Fruit fly (Drosophila melanogaster) whole organism, embryonic: Measurements from ENCODE around the gene MsrA.

Source experiments
- Blimp-1 ChIP-seq: fragments of 200-800 bp; sonication (Bioruptor generic); optimal IDR thresholded peaks from 3 replicates; lab custom pipeline; 2018; ENCODE audit warnings: missing biosample characterization, missing genetic modification characterization, mild to moderate bottlenecking, moderate library complexity, missing genetic modification reagents
- CG10565 ChIP-seq: fragments of 200-800 bp; sonication (Bioruptor generic); optimal IDR thresholded peaks from 3 replicates; lab custom pipeline; 2016; ENCODE audit warnings: missing biosample characterization, mild to moderate bottlenecking, missing genetic modification characterization
- CG11247 ChIP-seq: fragments of 200-800 bp; sonication (Bioruptor generic); IDR thresholded peaks from 2 replicates; pipeline ENCODE4 v1.3.6; 2022; ENCODE audit warnings: missing biosample characterization, missing genetic modification characterization
- CG11560 ChIP-seq: fragments of 200-800 bp; sonication (Bioruptor generic); IDR thresholded peaks from 3 replicates; pipeline ENCODE4 v1.3.6; 2022; ENCODE audit warnings: missing biosample characterization, missing genetic modification characterization
- CG11723 ChIP-seq: fragments of 200-800 bp; sonication (Bioruptor generic); optimal IDR thresholded peaks from 2 replicates; lab custom pipeline; 2017; ENCODE audit warnings: missing biosample characterization, mild to moderate bottlenecking, missing genetic modification characterization
- CG12659 ChIP-seq: fragments of 200-800 bp; sonication (Bioruptor generic); optimal IDR thresholded peaks from 3 replicates; lab custom pipeline; 2017; ENCODE audit warnings: mild to moderate bottlenecking, missing biosample characterization, missing genetic modification reagents, missing genetic modification characterization
- CG12942 ChIP-seq: fragments of 200-800 bp; sonication (Bioruptor generic); optimal IDR thresholded peaks from 3 replicates; lab custom pipeline; 2016; ENCODE audit warnings: missing biosample characterization, missing genetic modification characterization
- CG13624 ChIP-seq: fragments of 200-800 bp; sonication (Bioruptor generic); optimal IDR thresholded peaks from 2 replicates; lab custom pipeline; 2016; ENCODE audit warnings: missing biosample characterization, missing genetic modification characterization
- CG15696 ChIP-seq: fragments of 200-800 bp; sonication (Bioruptor generic); optimal IDR thresholded peaks from 2 replicates; lab custom pipeline; 2019; ENCODE audit warnings: missing biosample characterization, mild to moderate bottlenecking, missing genetic modification characterization, moderate library complexity
- CG1792 ChIP-seq: fragments of 200-800 bp; sonication (Bioruptor generic); optimal IDR thresholded peaks from 2 replicates; lab custom pipeline; 2016; ENCODE audit warnings: missing biosample characterization, missing genetic modification characterization
- CG18599 ChIP-seq: fragments of 200-800 bp; sonication (Bioruptor generic); optimal IDR thresholded peaks from 3 replicates; lab custom pipeline; 2017; ENCODE audit warnings: missing biosample characterization, missing genetic modification characterization, mild to moderate bottlenecking, moderate library complexity, missing genetic modification reagents
- CG2120 ChIP-seq: fragments of 200-800 bp; sonication (Bioruptor generic); optimal IDR thresholded peaks from 3 replicates; lab custom pipeline; 2016; ENCODE audit warnings: missing biosample characterization, missing genetic modification characterization
- CG2202 ChIP-seq: fragments of 200-800 bp; sonication (Bioruptor generic); optimal IDR thresholded peaks from 2 replicates; lab custom pipeline; 2018; ENCODE audit warnings: missing biosample characterization, mild to moderate bottlenecking, missing genetic modification characterization
- CG30020 ChIP-seq: fragments of 200-800 bp; optimal IDR thresholded peaks from 2 replicates; lab custom pipeline; 2019; ENCODE audit warnings: missing biosample characterization, mild to moderate bottlenecking, missing genetic modification characterization, moderate library complexity
- CG34376 ChIP-seq: fragments of 200-800 bp; sonication (Bioruptor generic); optimal IDR thresholded peaks from 2 replicates; lab custom pipeline; 2018; ENCODE audit warnings: missing biosample characterization, mild to moderate bottlenecking, missing genetic modification characterization
- CG4617 ChIP-seq: fragments of 200-800 bp; sonication (Bioruptor generic); optimal IDR thresholded peaks from 3 replicates; lab custom pipeline; 2016; ENCODE audit warnings: missing biosample characterization, missing genetic modification characterization, borderline replicate concordance
- CG4820 ChIP-seq: fragments of 200-800 bp; sonication (Bioruptor generic); optimal IDR thresholded peaks from 3 replicates; lab custom pipeline; 2016; ENCODE audit warnings: missing biosample characterization, missing genetic modification characterization
- CG6175 ChIP-seq: fragments of 200-800 bp; sonication (Bioruptor generic); IDR thresholded peaks from 3 replicates; pipeline ENCODE4 v1.3.6; 2022; ENCODE audit warnings: missing biosample characterization, missing genetic modification characterization
- CG7786 ChIP-seq: fragments of 200-800 bp; sonication (Bioruptor generic); optimal IDR thresholded peaks from 2 replicates; lab custom pipeline; 2016; ENCODE audit warnings: missing biosample characterization, missing genetic modification characterization
- CG7928 ChIP-seq: fragments of 200-800 bp; sonication (Bioruptor generic); optimal IDR thresholded peaks from 2 replicates; lab custom pipeline; 2017; ENCODE audit warnings: missing biosample characterization, mild to moderate bottlenecking, missing genetic modification characterization
- CG9727 ChIP-seq: fragments of 200-800 bp; sonication (Bioruptor generic); optimal IDR thresholded peaks from 3 replicates; lab custom pipeline; 2017; ENCODE audit warnings: missing biosample characterization, mild to moderate bottlenecking, missing genetic modification characterization
- Chrac-16 ChIP-seq: fragments of 200-800 bp; sonication (Bioruptor generic); optimal IDR thresholded peaks from 3 replicates; lab custom pipeline; 2016; ENCODE audit warnings: missing biosample characterization, missing genetic modification characterization
- Dfd ChIP-seq, 2 experiments: fragments of >200 bp; optimal IDR thresholded peaks; 2 replicates each; lab custom pipeline; 2017; ENCODE audit warnings: missing biosample characterization in 2 of 2, missing genetic modification characterization in 2 of 2
- HHEX ChIP-seq: fragments of 200-800 bp; sonication (Bioruptor generic); optimal IDR thresholded peaks from 3 replicates; lab custom pipeline; 2017; ENCODE audit warnings: missing biosample characterization, mild to moderate bottlenecking, missing genetic modification characterization, missing genetic modification reagents
- Hmr ChIP-seq: fragments of 200-800 bp; sonication (Bioruptor generic); optimal IDR thresholded peaks from 3 replicates; lab custom pipeline; 2017; ENCODE audit warnings: mild to moderate bottlenecking, missing biosample characterization, missing genetic modification reagents, missing genetic modification characterization
- Hr3 ChIP-seq: fragments of 200-800 bp; sonication (Bioruptor generic); optimal IDR thresholded peaks from 3 replicates; lab custom pipeline; 2016; ENCODE audit warnings: missing biosample characterization, missing genetic modification characterization
- NfI ChIP-seq: fragments of 200-800 bp; sonication (Bioruptor generic); optimal IDR thresholded peaks from 3 replicates; lab custom pipeline; 2018; ENCODE audit warnings: missing biosample characterization, mild to moderate bottlenecking, missing genetic modification characterization, moderate library complexity
- Ptx1 ChIP-seq: fragments of 200-800 bp; sonication (Bioruptor generic); IDR thresholded peaks from 2 replicates; pipeline ENCODE4 v1.3.6; 2022; ENCODE audit warnings: missing biosample characterization, missing genetic modification characterization
- Six4 ChIP-seq: fragments of 200-800 bp; sonication (Bioruptor generic); optimal IDR thresholded peaks from 2 replicates; lab custom pipeline; 2016; ENCODE audit warnings: missing biosample characterization, missing genetic modification characterization
- Sox102F ChIP-seq: fragments of 200-800 bp; sonication (Bioruptor generic); optimal IDR thresholded peaks from 2 replicates; lab custom pipeline; 2018; ENCODE audit warnings: missing biosample characterization, mild to moderate bottlenecking, missing genetic modification characterization, moderate library complexity
- Trl ChIP-seq, 3 experiments: fragments of >200 bp in 2 of 3; fragments of 200-800 bp in 1 of 3; sonication (Bioruptor generic) in 1 of 3; optimal IDR thresholded peaks; 2 replicates in 1 of 3; 3 replicates in 2 of 3; lab custom pipeline; 2016 to 2017; ENCODE audit warnings: missing biosample characterization in 1 of 3, missing genetic modification characterization in 1 of 3
- Xbp1 ChIP-seq: fragments of 200-800 bp; sonication (Bioruptor generic); optimal IDR thresholded peaks from 3 replicates; lab custom pipeline; 2016; ENCODE audit warnings: missing biosample characterization, mild to moderate bottlenecking, missing genetic modification characterization
- az2 ChIP-seq: fragments of 200-800 bp; sonication (Bioruptor generic); optimal IDR thresholded peaks from 3 replicates; lab custom pipeline; 2016; ENCODE audit warnings: missing biosample characterization, missing genetic modification characterization
- cas ChIP-seq: fragments of 200-800 bp; sonication (Bioruptor generic); IDR thresholded peaks from 2 replicates; pipeline ENCODE4 v1.3.6; 2022; ENCODE audit warnings: missing biosample characterization, missing genetic modification characterization
- ems ChIP-seq: fragments of 200-800 bp; sonication (Bioruptor generic); optimal IDR thresholded peaks from 3 replicates; lab custom pipeline; 2016; ENCODE audit warnings: missing biosample characterization, missing genetic modification characterization
- ewg ChIP-seq: fragments of 200-800 bp; sonication (Bioruptor generic); optimal IDR thresholded peaks from 3 replicates; lab custom pipeline; 2017; ENCODE audit warnings: mild to moderate bottlenecking, missing biosample characterization, missing genetic modification reagents, missing genetic modification characterization
- exex ChIP-seq: fragments of 200-800 bp; sonication (Bioruptor generic); optimal IDR thresholded peaks from 4 replicates; lab custom pipeline; 2018; ENCODE audit warnings: missing biosample characterization, mild to moderate bottlenecking, missing genetic modification characterization, moderate library complexity
- fru ChIP-seq: fragments of >200 bp; optimal IDR thresholded peaks from 2 replicates; lab custom pipeline; 2017
- gsb-n ChIP-seq: fragments of 200-800 bp; sonication (Bioruptor generic); optimal IDR thresholded peaks from 3 replicates; lab custom pipeline; 2018; ENCODE audit warnings: missing biosample characterization, mild to moderate bottlenecking, missing genetic modification characterization
- nmo ChIP-seq: fragments of 200-800 bp; sonication (Bioruptor generic); optimal IDR thresholded peaks from 2 replicates; lab custom pipeline; 2018; ENCODE audit warnings: missing biosample characterization, mild to moderate bottlenecking, missing genetic modification characterization, moderate library complexity
- odd ChIP-seq: fragments of 200-800 bp; sonication (Bioruptor generic); optimal IDR thresholded peaks from 2 replicates; lab custom pipeline; 2017; ENCODE audit warnings: missing biosample characterization, mild to moderate bottlenecking, missing genetic modification characterization
- pros ChIP-seq: fragments of 200-800 bp; sonication (Bioruptor generic); optimal IDR thresholded peaks from 3 replicates; lab custom pipeline; 2019; ENCODE audit warnings: missing biosample characterization, mild to moderate bottlenecking, missing genetic modification characterization, moderate library complexity
- so ChIP-seq: fragments of 200-800 bp; sonication (Bioruptor generic); IDR thresholded peaks from 3 replicates; pipeline ENCODE4 v1.3.6; 2022; ENCODE audit warnings: missing biosample characterization, missing genetic modification characterization
- tll ChIP-seq, 2 experiments: fragments of 200-800 bp in 1 of 2; fragments of >200 bp in 1 of 2; sonication (Bioruptor generic) in 1 of 2; optimal IDR thresholded peaks; 2 replicates each; lab custom pipeline; 2017 to 2019; ENCODE audit warnings: missing biosample characterization in 2 of 2, missing genetic modification characterization in 2 of 2, mild to moderate bottlenecking in 1 of 2, moderate library complexity in 1 of 2
- tx ChIP-seq: fragments of 200-800 bp; sonication (Bioruptor generic); optimal IDR thresholded peaks from 2 replicates; lab custom pipeline; 2016; ENCODE audit warnings: missing biosample characterization, missing genetic modification characterization
- vvl ChIP-seq: fragments of 200-800 bp; sonication (Bioruptor generic); IDR thresholded peaks from 2 replicates; pipeline ENCODE4 v1.3.6; 2022; ENCODE audit warnings: missing biosample characterization, missing genetic modification characterization
- wor ChIP-seq: fragments of 200-800 bp; sonication (Bioruptor generic); IDR thresholded peaks from 2 replicates; pipeline ENCODE4 v1.3.6; 2022; ENCODE audit warnings: missing biosample characterization, missing genetic modification characterization

The MsrA gene

dm6 chr3L:15534274-15535227 lies 23.7 kb downstream of the MsrA start (continued):
- peak; percentile 32 for TF ChIP-seq HHEX
- no peak for TF ChIP-seq CG11247 (GFP tag; lab: Robert Waterston, UW)
- peak; percentile 53 for TF ChIP-seq ems (GFP tag; lab: Kevin White, UChicago)
- TF ChIP-seq Blimp-1 (GFP tag; lab: Kevin White, UChicago): peak; percentile 16
- TF ChIP-seq CG6175 (GFP tag; lab: Robert Waterston, UW): 0 out of 3 replicates have a peak, but pooled peaks have one; percentile 14
- TF ChIP-seq CG11560 (tag; lab: Robert Waterston, UW): peak; percentile 52; the same call in 1 of the 3 replicates
- peak; percentile 52 for TF ChIP-seq Sox102F (GFP tag; lab: Kevin White, UChicago)
- peak; percentile 28 for TF ChIP-seq CG2202
- peak; percentile 15 for TF ChIP-seq Six4 (GFP tag; lab: Kevin White, UChicago)
- peak; percentile 11; the same call in 1 of the 2 replicates for TF ChIP-seq vvl (GFP tag; lab: Robert Waterston, UW)
- peak; percentile 79 for TF ChIP-seq Hmr
- TF ChIP-seq odd (GFP tag; lab: Kevin White, UChicago): peak; percentile 67
- peak; percentile 40 for TF ChIP-seq CG4820 (GFP tag; lab: Kevin White, UChicago)
- TF ChIP-seq Ptx1: peak; percentile 34; the same call in 1 of the 2 replicates
- peak; percentile 59 for TF ChIP-seq CG13624 (GFP tag; lab: Kevin White, UChicago)
- TF ChIP-seq Hr3 (GFP tag; lab: Kevin White, UChicago): peak; percentile 65
- no peak for TF ChIP-seq tll (GFP tag; optimal IDR thresholded peaks at IDR 0.05; lab: Kevin White, UChicago)
- no peak for TF ChIP-seq so
- no peak for TF ChIP-seq Dfd (GFP tag; optimal IDR thresholded peaks at IDR 0.05; lab: Kevin White, UChicago)
- peak; percentile 53; the same call in 1 of the 2 replicates for TF ChIP-seq wor
- peak; percentile 72 for TF ChIP-seq Xbp1 (GFP tag; lab: Kevin White, UChicago)
- TF ChIP-seq cas (GFP tag; lab: Robert Waterston, UW): no peak
- peak; percentile 13 for TF ChIP-seq CG1792
- TF ChIP-seq exex (tag; lab: Kevin White, UChicago): peak; percentile 3
- TF ChIP-seq az2 (GFP tag; lab: Kevin White, UChicago): peak; percentile 65
- TF ChIP-seq CG2120: peak; percentile 76
- TF ChIP-seq NfI (GFP tag; lab: Kevin White, UChicago): peak; percentile 43
- peak; percentile 38 for TF ChIP-seq CG15696 (tag; lab: Kevin White, UChicago)
- peak; percentile 77 for TF ChIP-seq CG12659
- TF ChIP-seq Trl (optimal IDR thresholded peaks at IDR 0.05; lab: Kevin White, UChicago): peak in 1 of 2 experiments; percentile 68
- no peak for TF ChIP-seq Trl (GFP tag; optimal IDR thresholded peaks at IDR 0.05; lab: Kevin White, UChicago)
- TF ChIP-seq ewg (GFP tag; lab: Kevin White, UChicago): peak; percentile 50
- peak; percentile 42 for TF ChIP-seq CG7786 (GFP tag; lab: Kevin White, UChicago)
- TF ChIP-seq nmo (GFP tag; lab: Kevin White, UChicago): peak; percentile 80
- TF ChIP-seq tx: peak; percentile 9
- TF ChIP-seq CG30020: no peak
- no peak for TF ChIP-seq CG7928 (GFP tag; lab: Kevin White, UChicago)
- peak; percentile 5 for TF ChIP-seq CG4617 (GFP tag; lab: Kevin White, UChicago)
- TF ChIP-seq CG11723: peak; percentile 61
- peak; percentile 43 for TF ChIP-seq CG12942
- TF ChIP-seq fru (lab: Kevin White, UChicago): no peak
- no peak for TF ChIP-seq CG10565 (GFP tag; lab: Kevin White, UChicago)
- peak; percentile 80 for TF ChIP-seq CG9727 (GFP tag; lab: Kevin White, UChicago)
- TF ChIP-seq CG34376: no peak
- TF ChIP-seq CG18599 (GFP tag; lab: Kevin White, UChicago): peak; percentile 66
- TF ChIP-seq Chrac-16: peak; percentile 53
- peak; percentile 18 for TF ChIP-seq pros
- peak; percentile 34 for TF ChIP-seq gsb-n (tag; lab: Kevin White, UChicago)
